Worm (Caenorhabditis elegans) whole organism, midembryonic: ENCODE data around the gene mpz-3.

Experiments
- T22C8.4 ChIP-seq: fragments of 200-800 bp; sonication (Bioruptor generic); IDR thresholded peaks from 2 replicates; pipeline ENCODE4 v1.3.6; 2022; ENCODE audit warnings: missing genetic modification characterization, missing compliant biosample characterization
- cog-1 ChIP-seq: sonication (generic microtip); optimal IDR thresholded peaks from 2 replicates; lab custom pipeline; 2016; ENCODE audit warnings: missing genetic modification characterization, missing compliant biosample characterization
- flt-1 ChIP-seq: fragments of 200-800 bp; sonication (Bioruptor generic); IDR thresholded peaks from 2 replicates; pipeline ENCODE4 v1.3.6; 2022; ENCODE audit warnings: missing genetic modification characterization, missing compliant biosample characterization
- klf-2 ChIP-seq: fragments of 200-800 bp; sonication (Bioruptor generic); conservative IDR thresholded peaks from 2 replicates; pipeline ENCODE4 v1.3.6; 2022; ENCODE audit warnings: missing genetic modification reagents, missing genetic modification characterization, missing compliant biosample characterization
- med-1 ChIP-seq: sonication (generic microtip); optimal IDR thresholded peaks from 2 replicates; lab custom pipeline; 2017; ENCODE audit warnings: missing genetic modification characterization, mild to moderate bottlenecking, missing compliant biosample characterization, antibody characterized with exemption, missing genetic modification reagents; ENCODE audit not compliant: insufficient read depth
- ref-1 ChIP-seq: fragments of 200-800 bp; sonication (Bioruptor generic); conservative IDR thresholded peaks from 2 replicates; pipeline ENCODE4 v1.3.6; 2022; ENCODE audit warnings: missing genetic modification reagents, missing genetic modification characterization, missing compliant biosample characterization
- tab-1 ChIP-seq: fragments of 200-800 bp; sonication (Bioruptor generic); IDR thresholded peaks from 2 replicates; pipeline ENCODE4 v1.3.6; 2022; ENCODE audit warnings: missing genetic modification characterization, missing compliant biosample characterization
- ztf-23 ChIP-seq: fragments of 200-800 bp; sonication (Bioruptor generic); IDR thresholded peaks from 2 replicates; pipeline ENCODE4 v1.3.6; 2022; ENCODE audit warnings: missing genetic modification reagents, missing genetic modification characterization, missing compliant biosample characterization
- ztf-29 ChIP-seq: fragments of 200-800 bp; sonication (Bioruptor generic); IDR thresholded peaks from 2 replicates; pipeline ENCODE4 v1.3.6; 2022; ENCODE audit warnings: missing genetic modification reagents, missing genetic modification characterization, missing compliant biosample characterization

mpz-3 gene

DNA sequence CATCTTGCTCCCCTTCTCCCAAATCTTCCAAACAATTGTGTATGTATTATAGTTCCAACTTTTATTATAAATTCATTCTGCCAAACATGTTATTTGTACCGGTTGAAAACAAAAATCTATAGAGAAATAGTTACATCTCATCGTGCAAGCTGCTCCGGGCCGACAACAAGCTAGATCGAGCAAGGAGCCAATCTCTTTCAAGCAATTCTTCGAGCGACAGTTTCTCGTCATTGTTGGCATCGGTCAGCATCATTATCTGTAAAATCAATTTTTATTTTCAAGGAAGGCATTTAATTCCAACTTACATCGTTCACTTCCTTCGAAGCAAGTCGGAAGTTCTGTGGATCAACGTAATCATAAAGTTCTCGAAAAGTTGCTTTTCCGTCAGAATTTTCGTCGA is 25.8 kb upstream of the mpz-3 start:
- no peak for TF ChIP-seq flt-1
- TF ChIP-seq med-1, result no peak
- no peak for TF ChIP-seq klf-2 (GFP tag; lab: Robert Waterston, UW)
- TF ChIP-seq ref-1, result no peak
- no peak for TF ChIP-seq ztf-29 (GFP tag; lab: Robert Waterston, UW)
- no peak for TF ChIP-seq T22C8.4 (GFP tag; lab: Robert Waterston, UW)
- no peak for TF ChIP-seq ztf-23 (GFP tag; lab: Robert Waterston, UW)
- TF ChIP-seq cog-1 (tag; lab: Kevin White, UChicago), result no peak
- TF ChIP-seq tab-1 (GFP tag; lab: Robert Waterston, UW), result no peak

DNA sequence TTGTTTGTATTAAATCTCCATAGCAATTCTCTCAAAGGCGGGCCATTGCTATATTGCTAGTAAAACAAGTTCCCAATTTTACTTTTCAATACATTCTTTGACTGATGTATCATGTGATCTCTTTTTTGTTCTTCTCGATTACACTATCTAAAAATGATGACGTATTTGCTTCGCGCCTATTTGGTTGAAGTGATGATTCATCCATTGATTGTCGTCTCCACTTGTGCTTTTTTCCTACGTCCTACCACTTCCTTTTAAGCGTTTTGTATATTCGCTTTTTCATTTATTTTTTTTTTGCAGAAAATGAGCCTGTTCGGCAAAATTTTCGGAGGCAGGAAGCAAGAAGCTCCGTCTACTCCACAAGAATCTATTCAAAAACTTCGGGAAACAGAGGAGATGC is 24.2 kb upstream of the mpz-3 start, which contains the start of gene vps-32.1:
TSS of gene vps-32.1 (plus strand) at position 301 of the 400 bp plus-strand sequence.
- TF ChIP-seq klf-2 (GFP tag; lab: Robert Waterston, UW) (no peak), tab-1 (GFP tag; lab: Robert Waterston, UW) (no peak), med-1 (no peak), ztf-29 (GFP tag; lab: Robert Waterston, UW) (no peak), ztf-23 (GFP tag; lab: Robert Waterston, UW) (no peak), cog-1 (tag; lab: Kevin White, UChicago) (no peak), flt-1 (no peak), T22C8.4 (GFP tag; lab: Robert Waterston, UW) (no peak), ref-1 (no peak)

ce11 chrII:6588605-6589292 is 23.6 kb upstream of the mpz-3 start, which contains the start of gene icd-1:
icd-1 (minus strand) TSS chrII:6588655.
- 0 out of 2 replicates have a peak, but pooled peaks have one; percentile 61 for TF ChIP-seq flt-1
- TF ChIP-seq ref-1, result no peak
- no peak for TF ChIP-seq T22C8.4 (GFP tag; lab: Robert Waterston, UW)
- TF ChIP-seq klf-2 (GFP tag; lab: Robert Waterston, UW), result no peak
- no peak for TF ChIP-seq tab-1 (GFP tag; lab: Robert Waterston, UW)
- TF ChIP-seq cog-1 (tag; lab: Kevin White, UChicago), result peak; percentile 84
- TF ChIP-seq ztf-23 (GFP tag; lab: Robert Waterston, UW), result peak; percentile 100
- peak; percentile 73 for TF ChIP-seq ztf-29 (GFP tag; lab: Robert Waterston, UW)
- peak; percentile 36 for TF ChIP-seq med-1

DNA sequence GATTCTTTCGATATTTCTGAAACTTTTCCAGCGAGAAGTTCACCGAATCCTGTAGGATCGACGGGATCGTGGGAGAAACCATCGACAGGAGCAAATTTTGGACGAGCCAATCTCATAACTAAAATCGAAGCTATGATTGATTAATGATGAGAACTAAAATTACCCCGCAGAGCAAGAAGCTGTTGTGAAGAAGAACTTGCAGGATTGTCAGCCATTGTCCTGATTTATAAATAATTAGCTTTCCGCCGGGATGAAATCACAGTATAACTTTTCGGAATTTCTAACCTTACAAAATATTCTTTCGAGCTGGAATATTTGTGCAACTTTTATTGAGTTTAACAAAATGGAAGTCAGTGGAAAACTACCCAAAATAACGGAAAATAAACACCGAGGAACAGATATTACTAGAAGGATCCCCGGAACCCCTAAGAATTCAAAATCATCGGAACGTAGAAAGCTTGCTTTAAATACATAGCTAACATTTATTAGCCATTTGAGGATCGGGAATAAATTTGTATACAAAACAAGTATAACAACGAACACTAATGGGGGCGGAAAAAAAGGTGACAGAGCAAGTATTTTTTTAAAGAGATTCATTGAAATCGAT is 22.2 kb upstream of the mpz-3 start, which contains the start of gene C56C10.7:
TSS of gene C56C10.7 (minus strand) at position 312 of the 607 bp plus-strand sequence.
- TF ChIP-seq T22C8.4 (GFP tag; lab: Robert Waterston, UW) (no peak), flt-1 (0 out of 2 replicates have a peak, but pooled peaks have one; percentile 14)

ce11 chrII:6582758-6583157 is 17.6 kb upstream of the mpz-3 start, which contains the start of gene C56C10.4:
C56C10.4 (plus strand) TSS chrII:6583058.
- TF ChIP-seq tab-1 (GFP tag; lab: Robert Waterston, UW) (no peak), cog-1 (tag; lab: Kevin White, UChicago) (no peak), med-1 (no peak), flt-1 (no peak), ref-1 (no peak), ztf-29 (GFP tag; lab: Robert Waterston, UW) (no peak), klf-2 (GFP tag; lab: Robert Waterston, UW) (no peak), ztf-23 (GFP tag; lab: Robert Waterston, UW) (no peak), T22C8.4 (GFP tag; lab: Robert Waterston, UW) (no peak)

DNA sequence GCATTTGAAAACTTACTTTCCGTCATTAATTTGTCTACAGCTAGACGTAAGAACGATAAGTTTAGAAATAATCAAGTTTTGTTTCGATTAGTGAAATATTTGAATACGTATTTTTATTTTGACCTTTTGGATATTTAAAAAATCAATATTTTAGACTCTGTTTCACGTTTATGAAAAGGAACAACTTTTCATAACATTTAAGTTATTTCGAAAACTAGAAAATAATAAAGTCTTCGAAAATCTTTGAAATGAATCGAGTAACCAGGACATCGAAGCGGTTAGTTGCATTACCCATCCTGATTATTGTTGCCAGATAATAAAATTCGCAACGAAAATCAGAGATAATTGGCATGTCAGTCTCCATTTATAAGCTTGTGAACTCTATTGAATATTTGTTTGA is 16.0 kb upstream of the mpz-3 start, which contains the start of gene C56C10.6:
TSS of gene C56C10.6 (minus strand) at position 101 of the 400 bp plus-strand sequence.
- TF ChIP-seq ref-1, result no peak
- TF ChIP-seq flt-1, result no peak
- TF ChIP-seq med-1, result no peak
- TF ChIP-seq T22C8.4 (GFP tag; lab: Robert Waterston, UW), result no peak
- TF ChIP-seq klf-2 (GFP tag; lab: Robert Waterston, UW), result no peak
- no peak for TF ChIP-seq tab-1 (GFP tag; lab: Robert Waterston, UW)
- no peak for TF ChIP-seq ztf-23 (GFP tag; lab: Robert Waterston, UW)
- TF ChIP-seq cog-1 (tag; lab: Kevin White, UChicago), result no peak
- TF ChIP-seq ztf-29 (GFP tag; lab: Robert Waterston, UW), result no peak

DNA sequence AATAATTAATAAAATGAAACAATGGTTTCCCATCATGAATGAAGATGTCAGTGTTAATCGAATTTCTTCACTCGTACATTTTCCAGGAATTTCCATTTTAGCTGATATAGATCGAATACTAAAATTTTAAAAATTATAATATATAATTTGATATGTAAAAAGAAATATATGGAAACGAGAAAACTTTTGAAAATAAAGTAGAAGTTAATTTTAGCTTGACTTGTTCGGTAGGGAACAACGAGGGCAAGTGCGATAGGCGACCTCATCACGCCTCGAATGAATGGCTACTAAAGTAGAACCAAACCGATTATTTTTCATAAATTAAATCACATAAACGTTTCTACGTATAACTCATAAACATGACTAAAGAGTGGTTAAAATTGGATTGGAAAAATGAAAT is 13.2 kb upstream of the mpz-3 start, which contains the start of gene sra-31:
TSS of gene sra-31 (minus strand) at position 101 of the 400 bp plus-strand sequence.
- TF ChIP-seq ztf-29 (GFP tag; lab: Robert Waterston, UW) (no peak), cog-1 (tag; lab: Kevin White, UChicago) (no peak)

DNA sequence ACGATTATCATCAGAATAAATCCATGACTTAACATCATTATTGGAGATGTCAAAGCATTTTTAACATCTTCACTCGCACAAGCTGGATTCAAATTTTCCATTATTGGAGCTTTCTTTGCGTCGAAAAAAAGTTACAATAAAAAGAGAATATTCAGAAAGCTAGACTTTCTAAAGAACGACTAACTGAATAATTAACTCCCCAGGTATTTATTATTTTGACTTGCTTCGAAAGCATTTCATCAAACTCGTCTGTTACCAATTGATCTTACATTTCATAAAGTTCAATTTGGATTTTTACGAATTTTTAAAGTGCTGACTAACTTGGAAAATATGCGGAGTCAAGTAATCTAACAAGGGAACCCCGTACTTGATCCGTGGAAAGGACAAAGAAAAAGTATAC is 10.5 kb upstream of the mpz-3 start, which contains the start of gene sra-29:
TSS of gene sra-29 (minus strand) at position 101 of the 400 bp plus-strand sequence.
- TF ChIP-seq klf-2 (GFP tag; lab: Robert Waterston, UW) (no peak), cog-1 (tag; lab: Kevin White, UChicago) (no peak), tab-1 (GFP tag; lab: Robert Waterston, UW) (no peak), flt-1 (no peak), ztf-23 (GFP tag; lab: Robert Waterston, UW) (no peak), T22C8.4 (GFP tag; lab: Robert Waterston, UW) (no peak), ref-1 (no peak), med-1 (no peak), ztf-29 (GFP tag; lab: Robert Waterston, UW) (no peak)

DNA sequence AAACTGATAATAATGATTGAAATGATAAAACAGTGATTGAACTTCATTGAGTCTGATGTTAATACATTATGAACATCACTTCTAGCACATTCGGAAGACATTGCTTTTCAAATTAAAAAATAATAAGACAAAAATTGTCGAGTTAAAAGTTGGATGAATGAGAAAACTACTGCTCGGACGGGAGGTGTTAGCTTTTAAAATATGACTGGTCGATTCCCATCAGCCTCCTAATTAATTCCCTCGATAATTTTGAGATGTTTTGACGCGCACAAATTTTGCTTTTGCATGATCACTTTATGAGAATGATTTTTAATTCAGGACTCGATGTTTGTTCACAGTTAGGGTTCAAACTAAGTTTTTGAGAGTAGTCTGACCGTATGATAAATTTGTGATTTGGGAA is 8.5 kb upstream of the mpz-3 start, which contains the start of gene sra-28:
TSS of gene sra-28 (minus strand) at position 101 of the 400 bp plus-strand sequence.
- TF ChIP-seq med-1 (no peak), tab-1 (GFP tag; lab: Robert Waterston, UW) (no peak), cog-1 (tag; lab: Kevin White, UChicago) (no peak), T22C8.4 (GFP tag; lab: Robert Waterston, UW) (no peak), klf-2 (GFP tag; lab: Robert Waterston, UW) (no peak), flt-1 (no peak), ztf-29 (GFP tag; lab: Robert Waterston, UW) (no peak), ztf-23 (GFP tag; lab: Robert Waterston, UW) (no peak), ref-1 (no peak)
